Worm (Caenorhabditis elegans) whole organism, young adult: ENCODE measurements around the gene T23G7.2.
A peak's percentile ranks its signal among the peaks of the same experiment; 100 is the strongest.

Experiments used
- C17E4.6 ChIP-seq: fragments of 200-800 bp; sonication (Bioruptor generic); IDR thresholded peaks from 2 replicates; pipeline ENCODE4 v1.3.6; 2022; ENCODE audit warnings: missing genetic modification reagents, missing genetic modification characterization, missing compliant biosample characterization
- D2030.7 ChIP-seq: fragments of 200-800 bp; sonication (Bioruptor generic); IDR thresholded peaks from 2 replicates; pipeline ENCODE4 v1.3.6; 2022; ENCODE audit warnings: missing genetic modification reagents, missing genetic modification characterization, missing compliant biosample characterization
- F10E7.11 ChIP-seq: sonication (generic microtip); optimal IDR thresholded peaks from 2 replicates; lab custom pipeline; 2017; ENCODE audit warnings: mild to moderate bottlenecking, missing genetic modification characterization, moderate library complexity, missing compliant biosample characterization
- F23B12.7 ChIP-seq: sonication (generic microtip); optimal IDR thresholded peaks from 2 replicates; lab custom pipeline; 2017; ENCODE audit warnings: missing genetic modification characterization, mild to moderate bottlenecking, missing compliant biosample characterization, antibody characterized with exemption, moderate library complexity; ENCODE audit not compliant: insufficient read depth
- F49E8.2 ChIP-seq: sonication (generic microtip); optimal IDR thresholded peaks from 3 replicates; lab custom pipeline; 2017; ENCODE audit warnings: missing genetic modification characterization, mild to moderate bottlenecking, missing compliant biosample characterization, antibody characterized with exemption, moderate library complexity; ENCODE audit not compliant: insufficient read depth
- F57A8.1 ChIP-seq: fragments of 200-800 bp; sonication (Bioruptor generic); optimal IDR thresholded peaks from 2 replicates; lab custom pipeline; 2018; ENCODE audit warnings: mild to moderate bottlenecking, missing genetic modification characterization, moderate library complexity, missing compliant biosample characterization
- K11D2.4 ChIP-seq: fragments of 200-800 bp; sonication (Bioruptor generic); IDR thresholded peaks from 2 replicates; pipeline ENCODE4 v1.3.6; 2022; ENCODE audit warnings: missing genetic modification reagents, missing genetic modification characterization, missing compliant biosample characterization
- K12H6.12 ChIP-seq: fragments of 200-800 bp; sonication (Bioruptor generic); optimal IDR thresholded peaks from 2 replicates; lab custom pipeline; 2018; ENCODE audit warnings: mild to moderate bottlenecking, missing genetic modification characterization, missing compliant biosample characterization
- T07F8.4 ChIP-seq: sonication (generic microtip); optimal IDR thresholded peaks from 2 replicates; lab custom pipeline; 2016; ENCODE audit warnings: mild to moderate bottlenecking, missing genetic modification characterization, moderate library complexity, missing compliant biosample characterization
- T26A5.8 ChIP-seq: sonication (generic microtip); optimal IDR thresholded peaks from 2 replicates; lab custom pipeline; 2016; ENCODE audit warnings: missing genetic modification characterization, missing compliant biosample characterization
- Y53F4B.3 ChIP-seq: fragments of 200-800 bp; sonication (Bioruptor generic); IDR thresholded peaks from 2 replicates; pipeline ENCODE4 v1.3.6; 2022; ENCODE audit warnings: missing genetic modification reagents, missing genetic modification characterization, missing compliant biosample characterization
- Y95B8A.8 ChIP-seq: fragments of 200-800 bp; sonication (Bioruptor generic); IDR thresholded peaks from 2 replicates; pipeline ENCODE4 v1.3.6; 2022; ENCODE audit warnings: missing genetic modification reagents, missing genetic modification characterization, missing compliant biosample characterization
- ama-1 ChIP-seq, 3 experiments: fragments of 150-350 bp in 1 of 3; sonication (generic microtip) in 2 of 3; optimal IDR thresholded peaks; 2 replicates each; lab custom pipeline; 2014 to 2018; ENCODE audit warnings: missing biosample characterization in 2 of 3, missing genetic modification characterization in 2 of 3, missing genetic modification reagents in 2 of 3
- aptf-2 ChIP-seq: fragments of 200-800 bp; sonication (Bioruptor generic); conservative IDR thresholded peaks from 2 replicates; pipeline ENCODE4 v1.3.6; 2022; ENCODE audit warnings: missing genetic modification reagents, missing genetic modification characterization, missing compliant biosample characterization
- aptf-3 ChIP-seq: fragments of 200-800 bp; sonication (Bioruptor generic); IDR thresholded peaks from 2 replicates; pipeline ENCODE4 v1.3.6; 2022; ENCODE audit warnings: missing genetic modification characterization, missing compliant biosample characterization
- atf-7 ChIP-seq: sonication (generic microtip); optimal IDR thresholded peaks from 2 replicates; lab custom pipeline; 2017; ENCODE audit warnings: mild to moderate bottlenecking, missing genetic modification characterization, missing compliant biosample characterization
- bed-1 ChIP-seq: fragments of 200-800 bp; sonication (Bioruptor generic); IDR thresholded peaks from 2 replicates; pipeline ENCODE4 v1.3.6; 2022; ENCODE audit warnings: missing genetic modification reagents, missing genetic modification characterization, missing compliant biosample characterization
- cebp-1 ChIP-seq, 2 experiments: fragments of 200-800 bp in 1 of 2; sonication (Bioruptor generic) in 1 of 2; sonication (generic microtip) in 1 of 2; IDR thresholded peaks in 1 of 2; optimal IDR thresholded peaks in 1 of 2; 2 replicates each; pipeline versions ENCODE4 v1.3.6 to Lab custom; 2017 to 2022; ENCODE audit warnings: missing compliant biosample characterization in 2 of 2, missing genetic modification characterization in 2 of 2, mild to moderate bottlenecking in 1 of 2, missing genetic modification reagents in 1 of 2, moderate library complexity in 1 of 2
- cebp-2 ChIP-seq: fragments of 200-800 bp; sonication (Bioruptor generic); IDR thresholded peaks from 2 replicates; pipeline ENCODE4 v1.3.6; 2022; ENCODE audit warnings: missing genetic modification characterization, missing compliant biosample characterization
- ceh-27 ChIP-seq: fragments of 200-800 bp; sonication (Bioruptor generic); optimal IDR thresholded peaks from 2 replicates; lab custom pipeline; 2018; ENCODE audit warnings: mild to moderate bottlenecking, missing genetic modification characterization, moderate library complexity, missing compliant biosample characterization
- ceh-58 ChIP-seq: fragments of 200-800 bp; sonication (Bioruptor generic); IDR thresholded peaks from 2 replicates; pipeline ENCODE4 v1.3.6; 2022; ENCODE audit warnings: missing genetic modification characterization, missing compliant biosample characterization
- chd-7 ChIP-seq: sonication (generic microtip); optimal IDR thresholded peaks from 2 replicates; lab custom pipeline; 2016; ENCODE audit warnings: mild to moderate bottlenecking, missing genetic modification characterization, moderate library complexity, missing compliant biosample characterization
- dox-1 ChIP-seq: fragments of 200-800 bp; sonication (Bioruptor generic); IDR thresholded peaks from 2 replicates; pipeline ENCODE4 v1.3.6; 2022; ENCODE audit warnings: missing genetic modification reagents, missing genetic modification characterization, missing compliant biosample characterization
- dpff-1 ChIP-seq: sonication (generic microtip); optimal IDR thresholded peaks from 2 replicates; lab custom pipeline; 2017; ENCODE audit warnings: mild to moderate bottlenecking, missing genetic modification characterization, missing compliant biosample characterization
- egl-18 ChIP-seq: fragments of 200-800 bp; sonication (Bioruptor generic); IDR thresholded peaks from 2 replicates; pipeline ENCODE4 v1.3.6; 2022; ENCODE audit warnings: missing genetic modification reagents, missing genetic modification characterization, missing compliant biosample characterization
- egl-44 ChIP-seq: fragments of 200-800 bp; sonication (Bioruptor generic); IDR thresholded peaks from 2 replicates; pipeline ENCODE4 v1.3.6; 2022; ENCODE audit warnings: missing genetic modification reagents, missing genetic modification characterization, missing compliant biosample characterization
- gei-17 ChIP-seq: fragments of 200-800 bp; sonication (Bioruptor generic); optimal IDR thresholded peaks from 2 replicates; lab custom pipeline; 2018; ENCODE audit warnings: mild to moderate bottlenecking, missing genetic modification characterization, missing compliant biosample characterization
- hlh-12 ChIP-seq: sonication (generic microtip); optimal IDR thresholded peaks from 2 replicates; lab custom pipeline; 2016; ENCODE audit warnings: missing genetic modification characterization, missing compliant biosample characterization
- hmg-1.2 ChIP-seq: fragments of 200-800 bp; sonication (Bioruptor generic); IDR thresholded peaks from 2 replicates; pipeline ENCODE4 v1.3.6; 2022; ENCODE audit warnings: missing genetic modification reagents, missing genetic modification characterization, missing compliant biosample characterization
- hmg-20 ChIP-seq: fragments of 200-800 bp; sonication (Bioruptor generic); IDR thresholded peaks from 2 replicates; pipeline ENCODE4 v1.3.6; 2022; ENCODE audit warnings: missing genetic modification reagents, missing genetic modification characterization, missing compliant biosample characterization
- lag-1 ChIP-seq: fragments of 200-800 bp; sonication (Bioruptor generic); IDR thresholded peaks from 2 replicates; pipeline ENCODE4 v1.3.6; 2022; ENCODE audit warnings: missing genetic modification reagents, missing genetic modification characterization, missing compliant biosample characterization
- let-526 ChIP-seq: fragments of 200-800 bp; sonication (Bioruptor generic); IDR thresholded peaks from 2 replicates; pipeline ENCODE4 v1.3.6; 2022; ENCODE audit warnings: missing genetic modification reagents, missing genetic modification characterization, missing compliant biosample characterization
- lin-26 ChIP-seq: fragments of 200-800 bp; sonication (Bioruptor generic); IDR thresholded peaks from 2 replicates; pipeline ENCODE4 v1.3.6; 2022; ENCODE audit warnings: missing genetic modification reagents, missing genetic modification characterization, missing compliant biosample characterization
- lin-35 ChIP-seq, 3 experiments: fragments of 150-350 bp in 2 of 3; sonication (generic microtip) in 1 of 3; optimal IDR thresholded peaks; 2 replicates each; lab custom pipeline; 2014 to 2018; ENCODE audit warnings: missing biosample characterization in 3 of 3, missing genetic modification characterization in 3 of 3, missing genetic modification reagents in 3 of 3
- lin-40 ChIP-seq: sonication (generic microtip); optimal IDR thresholded peaks from 2 replicates; lab custom pipeline; 2016; ENCODE audit warnings: missing genetic modification characterization, mild to moderate bottlenecking, missing compliant biosample characterization, missing genotype, missing genetic modification reagents
- madf-3 ChIP-seq: fragments of 200-800 bp; sonication (Bioruptor generic); IDR thresholded peaks from 2 replicates; pipeline ENCODE4 v1.3.6; 2022; ENCODE audit warnings: missing genetic modification reagents, missing genetic modification characterization, missing compliant biosample characterization
- madf-8 ChIP-seq: fragments of 200-800 bp; sonication (Bioruptor generic); conservative IDR thresholded peaks from 2 replicates; pipeline ENCODE4 v1.3.6; 2022; ENCODE audit warnings: missing genetic modification reagents, missing genetic modification characterization, missing compliant biosample characterization
- mcd-1 ChIP-seq: fragments of 200-800 bp; sonication (Bioruptor generic); IDR thresholded peaks from 2 replicates; pipeline ENCODE4 v1.3.6; 2022; ENCODE audit warnings: missing genetic modification reagents, missing genetic modification characterization, missing compliant biosample characterization
- nhr-90 ChIP-seq: sonication (generic microtip); optimal IDR thresholded peaks from 2 replicates; lab custom pipeline; 2016; ENCODE audit warnings: missing genotype, mild to moderate bottlenecking, missing genetic modification characterization, missing compliant biosample characterization
- pha-4 ChIP-seq: fragments of 150-350 bp; sonication (generic microtip); optimal IDR thresholded peaks from 2 replicates; lab custom pipeline; 2014; ENCODE audit warnings: missing biosample characterization, missing genetic modification reagents, missing genetic modification characterization
- repo-1 ChIP-seq: sonication (generic microtip); optimal IDR thresholded peaks from 2 replicates; lab custom pipeline; 2017; ENCODE audit warnings: mild to moderate bottlenecking, missing genetic modification characterization, missing compliant biosample characterization
- rpc-1 ChIP-seq, 2 experiments: fragments of 150-350 bp in 1 of 2; sonication (generic microtip) in 1 of 2; optimal IDR thresholded peaks; 2 replicates each; lab custom pipeline; 2014 to 2018; ENCODE audit warnings: missing biosample characterization in 1 of 2, missing genetic modification characterization in 1 of 2, missing genetic modification reagents in 1 of 2, missing genotype in 1 of 2
- sdz-38 ChIP-seq: sonication (generic microtip); optimal IDR thresholded peaks from 2 replicates; lab custom pipeline; 2016; ENCODE audit warnings: missing genotype, missing genetic modification characterization, missing compliant biosample characterization
- sea-2 ChIP-seq: fragments of 200-800 bp; sonication (Bioruptor generic); IDR thresholded peaks from 2 replicates; pipeline ENCODE4 v1.3.6; 2022; ENCODE audit warnings: missing genetic modification characterization, missing compliant biosample characterization
- somi-1 ChIP-seq: fragments of 200-800 bp; sonication (Bioruptor generic); optimal IDR thresholded peaks from 2 replicates; lab custom pipeline; 2018; ENCODE audit warnings: mild to moderate bottlenecking, missing genetic modification characterization, missing compliant biosample characterization
- ztf-22 ChIP-seq: fragments of 200-800 bp; sonication (Bioruptor generic); optimal IDR thresholded peaks from 2 replicates; lab custom pipeline; 2018; ENCODE audit warnings: mild to moderate bottlenecking, missing genetic modification characterization, moderate library complexity, missing compliant biosample characterization
- ztf-25 ChIP-seq: fragments of 200-800 bp; sonication (Bioruptor generic); IDR thresholded peaks from 2 replicates; pipeline ENCODE4 v1.3.6; 2022; ENCODE audit warnings: missing genetic modification reagents, missing genetic modification characterization, missing compliant biosample characterization
- ztf-26 ChIP-seq: sonication (generic microtip); optimal IDR thresholded peaks from 2 replicates; lab custom pipeline; 2017; ENCODE audit warnings: missing genetic modification characterization, missing compliant biosample characterization

Gene T23G7.2

DNA sequence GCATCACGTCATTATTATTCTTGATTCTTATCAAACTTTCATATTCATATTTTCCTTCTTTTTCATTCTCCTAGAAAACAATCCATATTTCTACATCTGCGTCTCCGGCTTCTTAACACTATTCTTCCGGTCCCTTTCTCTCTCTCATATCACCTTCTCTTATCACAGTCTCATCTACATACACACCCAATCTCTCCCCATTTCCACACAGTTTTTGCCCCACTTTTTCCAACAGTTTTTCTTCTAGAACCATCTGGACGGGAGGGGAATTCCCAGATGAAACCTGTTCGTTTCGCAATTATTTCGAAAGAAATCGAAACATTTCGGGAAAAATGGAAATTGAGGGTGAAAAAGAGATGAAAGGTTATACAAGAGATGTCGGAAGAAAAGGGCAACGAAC lies 44.6 kb downstream of the T23G7.2 start (continued):
- TF ChIP-seq egl-18 (GFP tag; lab: Robert Waterston, UW) (0 out of 2 replicates have a peak, but pooled peaks have one; percentile 54), T07F8.4 (no peak), C17E4.6 (GFP tag; lab: Robert Waterston, UW) (no peak), Y53F4B.3 (GFP tag; lab: Robert Waterston, UW) (no peak), ama-1 (optimal IDR thresholded peaks at IDR 0.05; lab: Kevin White, UChicago) (no peak), ama-1 (GFP tag; optimal IDR thresholded peaks at IDR 0.05; lab: Kevin White, UChicago) (no peak), F10E7.11 (tag; lab: Kevin White, UChicago) (no peak), ztf-25 (GFP tag; lab: Robert Waterston, UW) (no peak), gei-17 (peak; percentile 10), mcd-1 (GFP tag; lab: Robert Waterston, UW) (0 out of 2 replicates have a peak, but pooled peaks have one; percentile 21), bed-1 (GFP tag; lab: Robert Waterston, UW) (no peak), lin-40 (tag; lab: Kevin White, UChicago) (peak; percentile 57), F57A8.1 (GFP tag; lab: Kevin White, UChicago) (no peak), madf-8 (GFP tag; lab: Robert Waterston, UW) (no peak), K11D2.4 (GFP tag; lab: Robert Waterston, UW) (peak; percentile 20; the same call in 1 of the 2 replicates), dox-1 (GFP tag; lab: Robert Waterston, UW) (peak; percentile 37; the same call in 1 of the 2 replicates), ztf-22 (no peak), egl-44 (GFP tag; lab: Robert Waterston, UW) (no peak), lin-26 (0 out of 2 replicates have a peak, but pooled peaks have one; percentile 49), ceh-27 (GFP tag; lab: Kevin White, UChicago) (peak; percentile 11), somi-1 (GFP tag; lab: Kevin White, UChicago) (peak; percentile 55), dpff-1 (tag; lab: Kevin White, UChicago) (no peak), sea-2 (GFP tag; lab: Robert Waterston, UW) (no peak), Y95B8A.8 (GFP tag; lab: Robert Waterston, UW) (no peak), hlh-12 (tag; lab: Kevin White, UChicago) (no peak), aptf-2 (no peak), lin-35 (GFP tag; optimal IDR thresholded peaks at IDR 0.05; lab: Kevin White, UChicago) (peak in 1 of 3 experiments; percentile 35), aptf-3 (GFP tag; lab: Robert Waterston, UW) (no peak), chd-7 (tag; lab: Kevin White, UChicago) (peak; percentile 26), rpc-1 (optimal IDR thresholded peaks at IDR 0.05; lab: Kevin White, UChicago) (peak; percentile 49), rpc-1 (tag; optimal IDR thresholded peaks at IDR 0.05; lab: Kevin White, UChicago) (no peak), atf-7 (peak; percentile 30), cebp-1 (GFP tag; IDR thresholded peaks at IDR 0.05; lab: Robert Waterston, UW) (peak; percentile 95), cebp-1 (tag; optimal IDR thresholded peaks at IDR 0.05; lab: Kevin White, UChicago) (peak; percentile 98), ceh-58 (GFP tag; lab: Robert Waterston, UW) (no peak), T26A5.8 (tag; lab: Kevin White, UChicago) (no peak), ztf-26 (tag; lab: Kevin White, UChicago) (peak; percentile 47), hmg-1.2 (peak; percentile 51; the same call in 1 of the 2 replicates), hmg-20 (GFP tag; lab: Robert Waterston, UW) (no peak), cebp-2 (GFP tag; lab: Robert Waterston, UW) (no peak), lag-1 (GFP tag; lab: Robert Waterston, UW) (no peak), F23B12.7 (no peak), K12H6.12 (no peak), pha-4 (no peak), nhr-90 (tag; lab: Kevin White, UChicago) (no peak), D2030.7 (no peak), F49E8.2 (no peak), repo-1 (tag; lab: Kevin White, UChicago) (peak; percentile 29), sdz-38 (tag; lab: Kevin White, UChicago) (no peak), let-526 (0 out of 2 replicates have a peak, but pooled peaks have one; percentile 39), madf-3 (GFP tag; lab: Robert Waterston, UW) (no peak)
